Fruit fly (Drosophila melanogaster) whole organism, pupa: Measurements from ENCODE around the gene RpL28.

ENCODE experiments used
- CG10348 ChIP-seq: fragments of 200-800 bp; sonication (Bioruptor generic); IDR thresholded peaks from 2 replicates; pipeline ENCODE4 v1.3.6; 2022; ENCODE audit warnings: missing biosample characterization, missing genetic modification characterization
- CG12605 ChIP-seq: fragments of 200-800 bp; sonication (Bioruptor generic); IDR thresholded peaks from 2 replicates; pipeline ENCODE4 v1.3.6; 2022; ENCODE audit warnings: missing biosample characterization, missing genetic modification characterization
- CG13204 ChIP-seq: fragments of 200-800 bp; sonication (Bioruptor generic); optimal IDR thresholded peaks from 2 replicates; lab custom pipeline; 2018; ENCODE audit warnings: missing biosample characterization, mild to moderate bottlenecking, missing genetic modification characterization, moderate library complexity
- CG14655 ChIP-seq: fragments of 200-800 bp; sonication (Bioruptor generic); optimal IDR thresholded peaks from 3 replicates; lab custom pipeline; 2017; ENCODE audit warnings: mild to moderate bottlenecking, missing biosample characterization, missing genetic modification reagents, missing genetic modification characterization
- CG15710 ChIP-seq: fragments of 200-800 bp; sonication (Bioruptor generic); optimal IDR thresholded peaks from 2 replicates; lab custom pipeline; 2018; ENCODE audit warnings: missing biosample characterization, mild to moderate bottlenecking, missing genetic modification characterization, moderate library complexity
- CG17806 ChIP-seq: fragments of 200-800 bp; sonication (Bioruptor generic); optimal IDR thresholded peaks from 2 replicates; lab custom pipeline; 2018; ENCODE audit warnings: missing biosample characterization, mild to moderate bottlenecking, missing genetic modification characterization, moderate library complexity
- CG32121 ChIP-seq: fragments of 200-800 bp; sonication (Bioruptor generic); IDR thresholded peaks from 2 replicates; pipeline ENCODE4 v1.3.6; 2022; ENCODE audit warnings: missing biosample characterization, missing genetic modification characterization
- CG34367 ChIP-seq: fragments of 200-800 bp; sonication (Bioruptor generic); optimal IDR thresholded peaks from 2 replicates; lab custom pipeline; 2018; ENCODE audit warnings: missing biosample characterization, mild to moderate bottlenecking, missing genetic modification characterization
- CG4496 ChIP-seq: fragments of 200-800 bp; sonication (Bioruptor generic); IDR thresholded peaks from 3 replicates; pipeline ENCODE4 v1.3.6; 2022; ENCODE audit warnings: missing biosample characterization, missing genetic modification characterization
- CG8159 ChIP-seq: fragments of 200-800 bp; sonication (Bioruptor generic); optimal IDR thresholded peaks from 3 replicates; lab custom pipeline; 2018; ENCODE audit warnings: missing biosample characterization, mild to moderate bottlenecking, missing genetic modification characterization, moderate library complexity
- CG8301 ChIP-seq: fragments of 200-800 bp; sonication (Bioruptor generic); optimal IDR thresholded peaks from 2 replicates; lab custom pipeline; 2018; ENCODE audit warnings: missing biosample characterization, mild to moderate bottlenecking, missing genetic modification characterization
- CG9948 ChIP-seq: fragments of 200-800 bp; sonication (Bioruptor generic); optimal IDR thresholded peaks from 2 replicates; lab custom pipeline; 2018; ENCODE audit warnings: missing biosample characterization, mild to moderate bottlenecking, missing genetic modification characterization, moderate library complexity
- D1 ChIP-seq: fragments of 200-800 bp; sonication (Bioruptor generic); optimal IDR thresholded peaks from 2 replicates; lab custom pipeline; 2018; ENCODE audit warnings: missing biosample characterization, mild to moderate bottlenecking, missing genetic modification characterization, moderate library complexity
- EcR ChIP-seq: fragments of 200-800 bp; sonication (Bioruptor generic); optimal IDR thresholded peaks from 3 replicates; lab custom pipeline; 2019; ENCODE audit warnings: missing biosample characterization, missing genetic modification characterization, mild to moderate bottlenecking, moderate library complexity, missing genetic modification reagents
- Ets98B ChIP-seq: fragments of 200-800 bp; sonication (Bioruptor generic); IDR thresholded peaks from 2 replicates; pipeline ENCODE4 v1.3.6; 2022; ENCODE audit warnings: missing biosample characterization, missing genetic modification characterization
- Pif1A ChIP-seq: fragments of 200-800 bp; sonication (Bioruptor generic); optimal IDR thresholded peaks from 3 replicates; lab custom pipeline; 2016; ENCODE audit warnings: missing biosample characterization, missing genetic modification characterization
- Pif1B ChIP-seq: fragments of 200-800 bp; sonication (Bioruptor generic); optimal IDR thresholded peaks from 3 replicates; lab custom pipeline; 2016; ENCODE audit warnings: missing biosample characterization, missing genetic modification characterization
- Snoo ChIP-seq: fragments of 200-800 bp; sonication (Bioruptor generic); optimal IDR thresholded peaks from 3 replicates; lab custom pipeline; 2017; ENCODE audit warnings: missing biosample characterization, mild to moderate bottlenecking, missing genetic modification characterization, inconsistent platforms
- fd96Ca ChIP-seq: fragments of 200-800 bp; sonication (Bioruptor generic); IDR thresholded peaks from 3 replicates; pipeline ENCODE4 v1.3.6; 2022; ENCODE audit warnings: missing biosample characterization, missing genetic modification characterization
- gl ChIP-seq: fragments of 200-800 bp; sonication (Bioruptor generic); optimal IDR thresholded peaks from 2 replicates; lab custom pipeline; 2018; ENCODE audit warnings: missing biosample characterization, mild to moderate bottlenecking, missing genetic modification characterization
- rn ChIP-seq: fragments of 200-800 bp; sonication (Bioruptor generic); IDR thresholded peaks from 2 replicates; pipeline ENCODE4 v1.3.6; 2022; ENCODE audit warnings: missing biosample characterization, missing genetic modification characterization

The RpL28 gene

dm6 chr3L:3192912-3193311, 29.8 kb downstream of the RpL28 start, which contains the start of gene Hsp83:
Hsp83 (plus strand) TSS chr3L:3192969.
- TF ChIP-seq D1 (no peak), CG8159 (tag; lab: Kevin White, UChicago) (peak; percentile 72), CG8301 (tag; lab: Kevin White, UChicago) (no peak), Pif1B (GFP tag; lab: Kevin White, UChicago) (peak; percentile 92), CG17806 (tag; lab: Kevin White, UChicago) (peak; percentile 65), Ets98B (GFP tag; lab: Robert Waterston, UW) (peak; percentile 94), CG10348 (GFP tag; lab: Robert Waterston, UW) (no peak), CG12605 (peak; percentile 94), CG13204 (GFP tag; lab: Kevin White, UChicago) (peak; percentile 95), CG15710 (tag; lab: Kevin White, UChicago) (peak; percentile 76), CG14655 (GFP tag; lab: Kevin White, UChicago) (no peak), fd96Ca (GFP tag; lab: Robert Waterston, UW) (peak; percentile 72; the same call in 2 of the 3 replicates), rn (GFP tag; lab: Robert Waterston, UW) (no peak), CG9948 (tag; lab: Kevin White, UChicago) (peak; percentile 58), EcR (GFP tag; lab: Kevin White, UChicago) (peak; percentile 22), CG4496 (peak; percentile 95), Snoo (tag; lab: Kevin White, UChicago) (peak; percentile 97), CG34367 (tag; lab: Kevin White, UChicago) (peak; percentile 89), Pif1A (GFP tag; lab: Kevin White, UChicago) (peak; percentile 96), gl (tag; lab: Kevin White, UChicago) (peak; percentile 95), CG32121 (GFP tag; lab: Robert Waterston, UW) (peak; percentile 87)

- TF ChIP-seq gl (tag; lab: Kevin White, UChicago) (no peak), CG32121 (GFP tag; lab: Robert Waterston, UW) (no peak), D1 (no peak), CG34367 (tag; lab: Kevin White, UChicago) (no peak), CG12605 (no peak), Ets98B (GFP tag; lab: Robert Waterston, UW) (no peak)
Observed at dm6 chr3L:3192333-3192894, 30.3 kb downstream of the RpL28 start, which contains the start of gene CG14965. CG14965 (minus strand) TSS chr3L:3192491.

- TF ChIP-seq fd96Ca (GFP tag; lab: Robert Waterston, UW): no peak
- TF ChIP-seq CG8159 (tag; lab: Kevin White, UChicago): no peak
- no peak for TF ChIP-seq D1
- TF ChIP-seq Ets98B (GFP tag; lab: Robert Waterston, UW): no peak
- no peak for TF ChIP-seq Pif1B (GFP tag; lab: Kevin White, UChicago)
- no peak for TF ChIP-seq Snoo (tag; lab: Kevin White, UChicago)
- no peak for TF ChIP-seq CG8301 (tag; lab: Kevin White, UChicago)
- no peak for TF ChIP-seq CG34367 (tag; lab: Kevin White, UChicago)
- TF ChIP-seq CG4496: no peak
- no peak for TF ChIP-seq CG15710 (tag; lab: Kevin White, UChicago)
- no peak for TF ChIP-seq CG13204 (GFP tag; lab: Kevin White, UChicago)
Observed at dm6 chr3L:3189647-3190046, 33.1 kb downstream of the RpL28 start, which contains the start of the genes CG42525 and CG14958. CG42525 (minus strand) TSS chr3L:3189747. CG14958 (plus strand) TSS chr3L:3189978.

dm6 chr3L:3187263-3187662, 35.5 kb downstream of the RpL28 start, which contains the start of gene CG14957:
CG14957 (plus strand) TSS chr3L:3187563.
- TF ChIP-seq gl (tag; lab: Kevin White, UChicago): no peak
- TF ChIP-seq Ets98B (GFP tag; lab: Robert Waterston, UW): no peak
- no peak for TF ChIP-seq CG12605
- TF ChIP-seq rn (GFP tag; lab: Robert Waterston, UW): no peak
- no peak for TF ChIP-seq CG32121 (GFP tag; lab: Robert Waterston, UW)
- TF ChIP-seq D1: no peak
- TF ChIP-seq Snoo (tag; lab: Kevin White, UChicago): no peak
- no peak for TF ChIP-seq EcR (GFP tag; lab: Kevin White, UChicago)
- no peak for TF ChIP-seq CG13204 (GFP tag; lab: Kevin White, UChicago)
- no peak for TF ChIP-seq CG15710 (tag; lab: Kevin White, UChicago)

DNA sequence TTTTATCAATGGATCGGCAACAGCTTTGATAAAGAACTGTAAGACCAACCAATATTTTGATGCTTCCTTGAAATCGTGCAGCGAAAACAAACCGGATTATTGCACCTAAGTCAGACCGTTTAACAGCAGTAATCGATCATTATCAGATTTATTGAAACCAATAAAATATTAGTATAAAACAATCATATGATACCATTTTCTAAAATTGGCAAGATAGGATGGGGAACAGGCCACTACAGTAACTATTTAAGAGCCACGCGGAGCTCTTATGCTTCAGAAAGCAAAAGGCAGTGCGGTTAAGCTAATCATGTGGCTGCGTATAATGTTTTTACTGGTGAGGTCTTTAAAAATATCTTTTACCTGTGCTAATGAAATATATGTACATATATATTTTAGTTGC, 36.4 kb downstream of the RpL28 start, which contains the start of gene CG32284:
Gene CG32284, plus strand, starts transcription at position 301 of the 400 bp plus-strand sequence.
- TF ChIP-seq EcR (GFP tag; lab: Kevin White, UChicago) (no peak), Ets98B (GFP tag; lab: Robert Waterston, UW) (no peak)

DNA sequence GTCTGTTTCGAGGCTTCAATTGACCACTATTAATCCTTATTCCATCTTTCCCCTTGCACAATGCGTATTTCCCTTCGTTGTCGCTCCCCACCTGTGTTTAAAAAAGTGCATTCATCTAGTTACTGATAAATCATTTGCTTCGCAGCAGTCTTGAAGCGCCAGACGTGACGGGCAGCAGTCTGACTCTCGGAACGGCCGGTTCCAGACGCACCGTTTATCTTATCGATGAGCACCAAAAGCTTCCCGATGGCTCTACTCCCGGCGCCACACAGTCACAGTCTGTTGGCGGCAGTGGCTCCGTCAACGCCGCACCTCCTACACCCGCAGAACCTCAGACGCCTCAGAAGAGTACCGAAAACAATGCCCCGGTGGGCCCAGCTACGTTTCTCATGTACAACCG, 38.7 kb downstream of the RpL28 start, which contains the start of gene CG42494:
Gene CG42494, plus strand, starts transcription at position 301 of the 400 bp plus-strand sequence.
- TF ChIP-seq Snoo (tag; lab: Kevin White, UChicago) (no peak), CG32121 (GFP tag; lab: Robert Waterston, UW) (no peak), Pif1A (GFP tag; lab: Kevin White, UChicago) (no peak), gl (tag; lab: Kevin White, UChicago) (no peak), D1 (no peak), Ets98B (GFP tag; lab: Robert Waterston, UW) (no peak), CG34367 (tag; lab: Kevin White, UChicago) (no peak), CG10348 (GFP tag; lab: Robert Waterston, UW) (no peak), CG14655 (GFP tag; lab: Kevin White, UChicago) (no peak)
